Worm (Caenorhabditis elegans): Measurements from ENCODE around the gene pqn-71.

The pqn-71 gene

ce11 chrV:15499099-15499498 lies 33.6 kb downstream of the pqn-71 start:
- no peak for TF ChIP-seq elt-3 (tag; optimal IDR thresholded peaks at IDR 0.05)
- no peak for TF ChIP-seq snpc-4 (tag; optimal IDR thresholded peaks at IDR 0.05)
- no peak for TF ChIP-seq lsy-2 (tag; optimal IDR thresholded peaks at IDR 0.05)
- TF ChIP-seq ces-1 (GFP tag; optimal IDR thresholded peaks at IDR 0.05): no peak
- TF ChIP-seq lin-32 (GFP tag; optimal IDR thresholded peaks at IDR 0.05): no peak
- no peak for TF ChIP-seq blmp-1 (tag; optimal IDR thresholded peaks at IDR 0.05)
- TF ChIP-seq nhr-12 (tag; optimal IDR thresholded peaks at IDR 0.05): no peak
- TF ChIP-seq flh-1 (GFP tag; optimal IDR thresholded peaks at IDR 0.05): no peak
- no peak for TF ChIP-seq unc-62 (GFP tag; optimal IDR thresholded peaks at IDR 0.05)
- TF ChIP-seq ceh-43 (GFP tag; optimal IDR thresholded peaks at IDR 0.05): no peak
- TF ChIP-seq unc-39 (tag; optimal IDR thresholded peaks at IDR 0.05): no peak
- TF ChIP-seq M03D4.4 (tag; optimal IDR thresholded peaks at IDR 0.05): no peak
- TF ChIP-seq ztf-11 (tag; optimal IDR thresholded peaks at IDR 0.05): no peak
- TF ChIP-seq lin-13 (tag; optimal IDR thresholded peaks at IDR 0.05): no peak
- TF ChIP-seq cnd-1 (tag; optimal IDR thresholded peaks at IDR 0.05): no peak
- TF ChIP-seq sptf-1 (tag; optimal IDR thresholded peaks at IDR 0.05): no peak

ce11 chrV:15503603-15504002 lies 38.1 kb downstream of the pqn-71 start:
- no peak for TF ChIP-seq bed-3 (GFP tag; optimal IDR thresholded peaks at IDR 0.05)
- no peak for TF ChIP-seq blmp-1 (tag; optimal IDR thresholded peaks at IDR 0.05)
- TF ChIP-seq sptf-1 (tag; optimal IDR thresholded peaks at IDR 0.05): no peak
- no peak for TF ChIP-seq ztf-11 (tag; optimal IDR thresholded peaks at IDR 0.05)
- no peak for TF ChIP-seq lin-32 (GFP tag; optimal IDR thresholded peaks at IDR 0.05)
- TF ChIP-seq hlh-1 (tag; optimal IDR thresholded peaks at IDR 0.05): no peak

- no peak for TF ChIP-seq elt-1 (tag; optimal IDR thresholded peaks at IDR 0.05; ENCODE audit: borderline replicate concordance, insufficient read depth)
- TF ChIP-seq bed-3 (GFP tag; optimal IDR thresholded peaks at IDR 0.05): peak; percentile 42
- no peak for TF ChIP-seq elt-3 (tag; optimal IDR thresholded peaks at IDR 0.05)
- TF ChIP-seq cnd-1 (tag; optimal IDR thresholded peaks at IDR 0.05): peak; percentile 72
- no peak for TF ChIP-seq lin-32 (GFP tag; optimal IDR thresholded peaks at IDR 0.05)
- no peak for TF ChIP-seq ces-1 (GFP tag; optimal IDR thresholded peaks at IDR 0.05)
- TF ChIP-seq mab-5 (tag; optimal IDR thresholded peaks at IDR 0.05): no peak
- no peak for TF ChIP-seq ceh-39 (tag; optimal IDR thresholded peaks at IDR 0.05)
- no peak for TF ChIP-seq nhr-12 (tag; optimal IDR thresholded peaks at IDR 0.05)
- peak; percentile 11 for TF ChIP-seq ceh-43 (GFP tag; optimal IDR thresholded peaks at IDR 0.05)
- TF ChIP-seq mls-2 (tag; optimal IDR thresholded peaks at IDR 0.05): peak; percentile 39
- peak; percentile 3 for TF ChIP-seq sem-2 (GFP tag; optimal IDR thresholded peaks at IDR 0.05)
- no peak for TF ChIP-seq lsy-2 (tag; optimal IDR thresholded peaks at IDR 0.05)
- no peak for TF ChIP-seq tbx-8 (GFP tag; optimal IDR thresholded peaks at IDR 0.05)
- TF ChIP-seq mep-1 (tag; optimal IDR thresholded peaks at IDR 0.05): no peak
- no peak for TF ChIP-seq lin-13 (tag; optimal IDR thresholded peaks at IDR 0.05)
- no peak for TF ChIP-seq ceh-83 (GFP tag; optimal IDR thresholded peaks at IDR 0.05)
- peak; percentile 54 for TF ChIP-seq M03D4.4 (tag; optimal IDR thresholded peaks at IDR 0.05)
- TF ChIP-seq unc-62 (GFP tag; optimal IDR thresholded peaks at IDR 0.05): no peak
- peak; percentile 3 for TF ChIP-seq flh-1 (GFP tag; optimal IDR thresholded peaks at IDR 0.05)
- TF ChIP-seq ham-2 (GFP tag; optimal IDR thresholded peaks at IDR 0.05): peak; percentile 43
- TF ChIP-seq nhr-28 (tag; optimal IDR thresholded peaks at IDR 0.05): no peak
- no peak for TF ChIP-seq nhr-76 (tag; optimal IDR thresholded peaks at IDR 0.05)
- TF ChIP-seq ztf-11 (tag; optimal IDR thresholded peaks at IDR 0.05): no peak
- TF ChIP-seq pha-4 (tag; optimal IDR thresholded peaks at IDR 0.05): peak; percentile 5
- TF ChIP-seq snpc-4 (tag; optimal IDR thresholded peaks at IDR 0.05): no peak
- TF ChIP-seq unc-120 (tag; optimal IDR thresholded peaks at IDR 0.05; ENCODE audit: poor library complexity, severe bottlenecking): no peak
- TF ChIP-seq nhr-237 (tag; optimal IDR thresholded peaks at IDR 0.05): no peak
- TF ChIP-seq zip-8 (tag; optimal IDR thresholded peaks at IDR 0.05): no peak
- no peak for TF ChIP-seq nhr-2 (tag; optimal IDR thresholded peaks at IDR 0.05)
- TF ChIP-seq hlh-1 (tag; optimal IDR thresholded peaks at IDR 0.05): no peak
- TF ChIP-seq blmp-1 (tag; optimal IDR thresholded peaks at IDR 0.05): no peak
- TF ChIP-seq unc-39 (tag; optimal IDR thresholded peaks at IDR 0.05): no peak
- peak; percentile 68 for TF ChIP-seq sptf-1 (tag; optimal IDR thresholded peaks at IDR 0.05)
- peak; percentile 87 for TF ChIP-seq drap-1 (GFP tag; optimal IDR thresholded peaks at IDR 0.05)
Measured at ce11 chrV:15505068-15505467, 39.6 kb downstream of the pqn-71 start.

Data from whole organism, mixed stage, embryonic.